Comparison of ENCODE assay signal across 4 worm cellular contexts in the genomic region with DNA sequence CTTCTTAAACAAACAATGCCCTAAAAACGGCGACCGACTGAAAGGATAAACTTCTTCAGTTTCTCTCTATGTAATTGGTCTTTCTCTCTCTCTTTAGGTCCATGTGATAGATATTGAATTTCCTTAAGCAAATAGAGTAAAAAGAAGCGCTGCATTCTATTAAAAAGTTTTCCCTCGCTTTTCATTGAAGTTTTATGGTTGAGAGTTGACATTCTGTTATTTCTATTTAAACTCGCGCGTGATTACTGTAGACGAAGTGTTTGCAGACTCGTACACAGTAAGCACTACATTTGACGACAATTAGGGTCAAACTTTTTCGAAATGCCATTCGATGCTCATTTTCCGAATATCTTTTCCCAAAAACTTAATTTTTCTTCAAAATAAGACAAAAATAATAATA.
A peak's percentile ranks its signal among the peaks of the same experiment; 100 is the strongest.
TF ChIP-seq lines count a peak whose summit lies in the region.

No protein-coding gene starts in this region.

TF ChIP-seq in whole organism, L1 larva, 84 proteins besides CTCF, POLR2A, EP300 and RAD21:
- peak; percentile 1 for TF ChIP-seq lin-14 (GFP tag; optimal IDR thresholded peaks at IDR 0.05; lab: Kevin White, UChicago)
- TF ChIP-seq ztf-4 (tag; optimal IDR thresholded peaks at IDR 0.05; lab: Kevin White, UChicago), result no peak
- TF ChIP-seq efl-1 (optimal IDR thresholded peaks at IDR 0.05; lab: Kevin White, UChicago), result peak in 1 of 2 experiments; percentile 5
- peak in 1 of 2 experiments; percentile 83 for TF ChIP-seq efl-1 (GFP tag; optimal IDR thresholded peaks at IDR 0.05 in 1 of 2; lab: Kevin White, UChicago)

TF ChIP-seq in whole organism, L3 larva, 47 proteins besides CTCF, POLR2A, EP300 and RAD21:
- TF ChIP-seq nfya-1 (tag; optimal IDR thresholded peaks at IDR 0.05; lab: Kevin White, UChicago; ENCODE audit: insufficient read depth) (no peak), pha-4 (tag; optimal IDR thresholded peaks at IDR 0.05; lab: Kevin White, UChicago) (peak; percentile 57)

TF ChIP-seq in whole organism, L4 larva, 104 proteins besides CTCF, POLR2A, EP300 and RAD21:
- TF ChIP-seq snpc-1.2 (GFP tag; IDR thresholded peaks at IDR 0.05; lab: Robert Waterston, UW) (peak; percentile 62), daf-12 (tag; optimal IDR thresholded peaks at IDR 0.05; lab: Kevin White, UChicago) (no peak)

TF ChIP-seq in whole organism, young adult, 124 proteins besides CTCF, POLR2A, EP300 and RAD21:
- TF ChIP-seq madf-8 (GFP tag; conservative IDR thresholded peaks at IDR 0.05; lab: Robert Waterston, UW), result peak; percentile 20; the same call in 1 of the 2 replicates
- no peak for TF ChIP-seq somi-1 (GFP tag; optimal IDR thresholded peaks at IDR 0.05; lab: Kevin White, UChicago)
- TF ChIP-seq xnd-1 (tag; optimal IDR thresholded peaks at IDR 0.05; lab: Kevin White, UChicago), result peak; percentile 19
- TF ChIP-seq D2030.7 (GFP tag; IDR thresholded peaks at IDR 0.05; lab: Robert Waterston, UW), result 0 out of 2 replicates have a peak, but pooled peaks have one; percentile 19
- peak; percentile 79 for TF ChIP-seq lsl-1 (GFP tag; optimal IDR thresholded peaks at IDR 0.05; lab: Kevin White, UChicago)
- peak; percentile 61 for TF ChIP-seq efl-1 (GFP tag; optimal IDR thresholded peaks at IDR 0.05; lab: Kevin White, UChicago)
- TF ChIP-seq unc-130 (GFP tag; optimal IDR thresholded peaks at IDR 0.05; lab: Kevin White, UChicago), result peak; percentile 32
- TF ChIP-seq snpc-3.4 (tag; optimal IDR thresholded peaks at IDR 0.05; lab: Kevin White, UChicago), result no peak
- peak; percentile 15; the same call in 1 of the 2 replicates for TF ChIP-seq hmg-1.2 (GFP tag; IDR thresholded peaks at IDR 0.05; lab: Robert Waterston, UW)
- no peak for TF ChIP-seq madf-6 (GFP tag; IDR thresholded peaks at IDR 0.05; lab: Robert Waterston, UW)
- no peak for TF ChIP-seq snpc-4 (GFP tag; optimal IDR thresholded peaks at IDR 0.05; lab: Kevin White, UChicago)
- peak in 2 of 4 experiments; percentile 65 to 71 for TF ChIP-seq snpc-4 (tag; optimal IDR thresholded peaks at IDR 0.05; lab: Kevin White, UChicago)
- no peak for TF ChIP-seq aptf-3 (GFP tag; IDR thresholded peaks at IDR 0.05; lab: Robert Waterston, UW)
- peak; percentile 46 for TF ChIP-seq lin-54 (GFP tag; optimal IDR thresholded peaks at IDR 0.05; lab: Kevin White, UChicago)
- peak; percentile 34 for TF ChIP-seq dpl-1 (GFP tag; optimal IDR thresholded peaks at IDR 0.05; lab: Kevin White, UChicago)
